Fruit fly (Drosophila melanogaster) whole organism, prepupa: Measurements from ENCODE around the gene CG33648.

Experiments
- CG6854 ChIP-seq: fragments of 200-800 bp; sonication (Bioruptor generic); optimal IDR thresholded peaks from 2 replicates; lab custom pipeline; 2017; ENCODE audit warnings: missing biosample characterization, mild to moderate bottlenecking, missing genetic modification characterization
- Ets96B ChIP-seq: fragments of 200-800 bp; optimal IDR thresholded peaks from 2 replicates; lab custom pipeline; 2019; ENCODE audit warnings: missing biosample characterization, mild to moderate bottlenecking, missing genetic modification characterization, moderate library complexity

DNA sequence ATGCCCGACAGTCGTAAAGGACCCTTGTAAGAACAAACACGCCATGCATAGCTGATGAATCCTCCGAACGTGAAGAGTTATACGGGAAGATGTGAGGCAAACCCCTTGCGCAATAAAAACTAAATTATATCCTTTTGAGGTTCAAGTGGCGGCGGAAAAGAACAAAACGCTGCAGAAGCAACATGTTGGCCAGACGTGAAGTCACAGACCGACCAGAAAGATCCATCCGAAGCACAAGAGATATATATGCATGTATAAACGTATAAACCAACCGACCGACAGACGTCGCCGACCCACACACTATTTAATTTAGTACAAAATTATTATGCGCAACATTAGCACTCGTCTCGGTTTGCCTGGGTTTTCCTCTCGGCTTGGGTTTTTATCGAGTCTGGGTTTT, 39.2 kb upstream of the CG33648 start:
- no peak for TF ChIP-seq Ets96B (tag; lab: Kevin White, UChicago)
- TF ChIP-seq CG6854 (GFP tag; lab: Kevin White, UChicago) = no peak
